Worm (Caenorhabditis elegans) whole organism, midembryonic: ENCODE measurements around the gene F58H1.8.

Experiments
- flt-1 ChIP-seq: fragments of 200-800 bp; sonication (Bioruptor generic); IDR thresholded peaks from 2 replicates; pipeline ENCODE4 v1.3.6; 2022; ENCODE audit warnings: missing genetic modification characterization, missing compliant biosample characterization
- ref-1 ChIP-seq: fragments of 200-800 bp; sonication (Bioruptor generic); conservative IDR thresholded peaks from 2 replicates; pipeline ENCODE4 v1.3.6; 2022; ENCODE audit warnings: missing genetic modification reagents, missing genetic modification characterization, missing compliant biosample characterization
- tab-1 ChIP-seq: fragments of 200-800 bp; sonication (Bioruptor generic); IDR thresholded peaks from 2 replicates; pipeline ENCODE4 v1.3.6; 2022; ENCODE audit warnings: missing genetic modification characterization, missing compliant biosample characterization
- ztf-29 ChIP-seq: fragments of 200-800 bp; sonication (Bioruptor generic); IDR thresholded peaks from 2 replicates; pipeline ENCODE4 v1.3.6; 2022; ENCODE audit warnings: missing genetic modification reagents, missing genetic modification characterization, missing compliant biosample characterization

DNA sequence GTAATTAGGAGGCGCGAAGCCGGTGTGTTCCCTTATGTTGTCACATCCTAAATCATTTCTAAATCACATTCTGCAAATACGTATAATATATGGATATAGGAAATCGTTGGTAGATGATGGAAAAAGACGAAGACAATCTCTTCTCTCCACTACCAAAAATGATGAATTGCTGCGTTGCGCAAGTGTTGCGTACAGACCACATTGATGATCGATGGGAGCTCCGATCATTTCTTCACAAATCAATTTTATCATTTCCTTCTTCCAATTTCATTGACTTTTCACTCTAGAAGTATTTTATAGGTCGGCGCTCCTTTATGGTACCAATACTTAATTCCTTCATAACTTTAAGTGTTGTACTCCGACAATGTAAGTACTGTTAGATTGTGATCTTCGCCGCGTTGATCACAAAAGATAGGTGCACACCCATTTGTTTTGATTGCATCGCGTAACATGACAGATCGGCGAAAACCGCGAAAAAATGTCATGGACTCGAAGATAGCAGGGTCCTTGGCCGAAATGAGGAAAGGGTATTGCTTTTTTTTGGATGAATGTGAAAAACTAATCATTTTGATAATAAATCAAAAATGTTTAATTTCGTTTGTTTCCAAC lies 14.7 kb downstream of the F58H1.8 start:
- TF ChIP-seq ztf-29 (GFP tag; lab: Robert Waterston, UW), result no peak
- TF ChIP-seq ref-1 (GFP tag; lab: Robert Waterston, UW), result no peak
- no peak for TF ChIP-seq tab-1 (GFP tag; lab: Robert Waterston, UW)
- TF ChIP-seq flt-1, result no peak
